Worm (Caenorhabditis elegans): Measurements from ENCODE around the gene nhr-264.

- TF ChIP-seq eyg-1 (tag; optimal IDR thresholded peaks at IDR 0.05) (no peak), fkh-6 (tag; optimal IDR thresholded peaks at IDR 0.05) (no peak), ama-1 (optimal IDR thresholded peaks at IDR 0.05) (no peak), sox-4 (tag; optimal IDR thresholded peaks at IDR 0.05) (no peak), odd-2 (tag; optimal IDR thresholded peaks at IDR 0.05) (no peak), hlh-8 (tag; optimal IDR thresholded peaks at IDR 0.05) (no peak), zip-5 (tag; optimal IDR thresholded peaks at IDR 0.05) (no peak)
These were observed 48.3 kb downstream of the nhr-264 start, which contains the start of gene Y11D7A.5 for ce11 chrIV:9245423-9245822.
